Fruit fly (Drosophila melanogaster): ENCODE results near the gene GckIII.

Gene GckIII

DNA sequence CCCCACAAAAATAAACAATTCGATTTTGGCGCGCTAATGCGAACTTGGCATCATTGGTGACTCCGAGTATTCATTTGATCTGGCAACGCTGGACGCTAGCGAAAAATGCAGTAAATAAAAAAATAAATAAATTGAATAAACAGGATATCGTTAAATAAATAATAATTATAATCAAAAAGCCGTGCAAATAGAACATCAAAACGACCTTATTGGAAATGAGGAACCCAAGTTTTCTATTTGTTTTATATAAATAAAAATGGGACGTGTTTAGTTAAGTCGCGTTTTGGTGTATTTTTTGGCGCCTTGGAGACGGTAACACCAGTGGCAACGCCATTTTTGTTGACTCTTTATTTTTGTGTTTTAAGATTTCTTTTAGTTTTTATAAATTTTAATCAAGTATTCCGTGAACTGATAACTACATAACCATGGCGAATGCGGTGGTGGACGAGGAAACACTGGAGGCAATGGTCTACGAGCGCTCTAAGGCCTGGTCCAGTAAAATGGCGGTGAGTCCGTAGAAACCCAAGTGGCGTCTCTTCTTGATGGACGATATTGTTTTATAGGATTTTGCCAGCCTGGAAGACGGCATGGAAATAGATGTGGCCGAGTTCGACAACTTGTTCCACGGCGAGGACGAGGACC is 2.8 kb downstream of the GckIII start, which contains the start of gene cal1:
Gene cal1, plus strand, starts transcription at position 304 of the 642 bp plus-strand sequence.
- TF ChIP-seq CoRest (tag; optimal IDR thresholded peaks at IDR 0.05), result peak; percentile 38
- TF ChIP-seq E2f2 (GFP tag; IDR thresholded peaks at IDR 0.05), result peak; percentile 97
- peak; percentile 75 for TF ChIP-seq MESR4 (GFP tag; optimal IDR thresholded peaks at IDR 0.05)
- peak; percentile 15 for TF ChIP-seq Ets97D (GFP tag; optimal IDR thresholded peaks at IDR 0.05)
- TF ChIP-seq B-H2 (GFP tag; optimal IDR thresholded peaks at IDR 0.05), result no peak
- TF ChIP-seq phol (tag; optimal IDR thresholded peaks at IDR 0.05), result peak; percentile 95
- no peak for TF ChIP-seq CG15073 (GFP tag; optimal IDR thresholded peaks at IDR 0.05)
- no peak for TF ChIP-seq lilli (GFP tag; optimal IDR thresholded peaks at IDR 0.05)
- peak; percentile 32; the same call in 1 of the 2 replicates for TF ChIP-seq CG3847 (GFP tag; IDR thresholded peaks at IDR 0.05)
- TF ChIP-seq CG17829 (tag; optimal IDR thresholded peaks at IDR 0.05), result peak; percentile 48
- TF ChIP-seq sens (GFP tag), result peak; percentile 58
- peak; percentile 60 for TF ChIP-seq pzg (GFP tag; optimal IDR thresholded peaks at IDR 0.05)
- peak; percentile 40 for TF ChIP-seq stwl (tag; optimal IDR thresholded peaks at IDR 0.05)
- peak; percentile 64 for TF ChIP-seq CG15514 (GFP tag; optimal IDR thresholded peaks at IDR 0.05)
- peak; percentile 77 for TF ChIP-seq CG9797 (GFP tag; optimal IDR thresholded peaks at IDR 0.05)
- TF ChIP-seq CG17186 (GFP tag; optimal IDR thresholded peaks at IDR 0.05), result peak; percentile 11
- peak; percentile 97 for TF ChIP-seq Dp (GFP tag; optimal IDR thresholded peaks at IDR 0.05)
- no peak for TF ChIP-seq CG1792 (GFP tag; optimal IDR thresholded peaks at IDR 0.05)
- TF ChIP-seq trem (tag; optimal IDR thresholded peaks at IDR 0.05), result peak; percentile 70
- TF ChIP-seq amos (GFP tag; IDR thresholded peaks at IDR 0.05; ENCODE audit: partially characterized antibody), result 0 out of 2 replicates have a peak, but pooled peaks have one; percentile 26
- TF ChIP-seq cato (GFP tag; optimal IDR thresholded peaks at IDR 0.05; ENCODE audit: borderline replicate concordance), result no peak
- peak; percentile 39 for TF ChIP-seq CG30020 (tag; optimal IDR thresholded peaks at IDR 0.05)
- TF ChIP-seq cg (GFP tag; optimal IDR thresholded peaks at IDR 0.05), result no peak
- no peak for TF ChIP-seq ttk (GFP tag; IDR thresholded peaks at IDR 0.05)
- no peak for TF ChIP-seq B-H1 (GFP tag; IDR thresholded peaks at IDR 0.05)
- TF ChIP-seq E2f1 (GFP tag; IDR thresholded peaks at IDR 0.05), result 0 out of 2 replicates have a peak, but pooled peaks have one; percentile 22
- peak; percentile 84 for TF ChIP-seq CG14710 (tag; optimal IDR thresholded peaks at IDR 0.05)
- TF ChIP-seq sd (tag; optimal IDR thresholded peaks at IDR 0.05), result no peak
- peak; percentile 28 for TF ChIP-seq CG12391 (tag; optimal IDR thresholded peaks at IDR 0.05)
- TF ChIP-seq CG2712 (tag; optimal IDR thresholded peaks at IDR 0.05), result peak; percentile 51
- peak; percentile 51 for TF ChIP-seq CG4617 (GFP tag; optimal IDR thresholded peaks at IDR 0.05; ENCODE audit: borderline replicate concordance)
- TF ChIP-seq Usf (GFP tag; optimal IDR thresholded peaks at IDR 0.05), result no peak
- TF ChIP-seq CG15269 (tag; optimal IDR thresholded peaks at IDR 0.05), result no peak
- TF ChIP-seq Abd-B (GFP tag; optimal IDR thresholded peaks at IDR 0.05), result peak; percentile 33
- TF ChIP-seq CTCF (GFP tag; optimal IDR thresholded peaks at IDR 0.05), result peak; percentile 4
- peak; percentile 65 for TF ChIP-seq gfzf (GFP tag; optimal IDR thresholded peaks at IDR 0.05)
- TF ChIP-seq Dbx (GFP tag; IDR thresholded peaks at IDR 0.05), result no peak
- peak in 1 of 2 experiments; percentile 11 for TF ChIP-seq crp (GFP tag; optimal IDR thresholded peaks at IDR 0.05)
- no peak for TF ChIP-seq Lim3 (GFP tag; IDR thresholded peaks at IDR 0.05)
- no peak for TF ChIP-seq vvl (GFP tag; IDR thresholded peaks at IDR 0.05)
- peak; percentile 51 for TF ChIP-seq BEAF-32 (GFP tag; optimal IDR thresholded peaks at IDR 0.05)
- TF ChIP-seq Scr (GFP tag; IDR thresholded peaks at IDR 0.05; ENCODE audit: partially characterized antibody), result peak; percentile 35
- TF ChIP-seq CG8924 (tag; optimal IDR thresholded peaks at IDR 0.05), result peak; percentile 19
- peak; percentile 78 for TF ChIP-seq hkb (optimal IDR thresholded peaks at IDR 0.05)
- TF ChIP-seq hkb (GFP tag; IDR thresholded peaks at IDR 0.05), result no peak
- TF ChIP-seq tll (GFP tag; optimal IDR thresholded peaks at IDR 0.05), result peak in 1 of 2 experiments; percentile 77
- peak; percentile 61 for TF ChIP-seq CG2116 (GFP tag; optimal IDR thresholded peaks at IDR 0.05)
- TF ChIP-seq knrl (GFP tag; IDR thresholded peaks at IDR 0.05; ENCODE audit: partially characterized antibody), result peak; percentile 52; the same call in 2 of the 3 replicates
- TF ChIP-seq CG10267 (tag; optimal IDR thresholded peaks at IDR 0.05), result peak; percentile 64
